Worm (Caenorhabditis elegans) whole organism, late embryonic: ENCODE results near the gene C15F1.8.
A peak's percentile ranks its signal among the peaks of the same experiment; 100 is the strongest.

Experiments used
- Y22D7AL.16 ChIP-seq: sonication (generic microtip); optimal IDR thresholded peaks from 2 replicates; lab custom pipeline; 2016; ENCODE audit warnings: missing genetic modification characterization, missing compliant biosample characterization
- ama-1 ChIP-seq: fragments of 150-350 bp; optimal IDR thresholded peaks from 2 replicates; lab custom pipeline; 2014
- ceh-14 ChIP-seq: sonication (generic microtip); optimal IDR thresholded peaks from 2 replicates; lab custom pipeline; 2016; ENCODE audit warnings: missing genotype, missing genetic modification characterization, missing compliant biosample characterization
- ceh-18 ChIP-seq: sonication (generic microtip); optimal IDR thresholded peaks from 2 replicates; lab custom pipeline; 2016; ENCODE audit warnings: missing genetic modification characterization, missing compliant biosample characterization
- ceh-19 ChIP-seq: fragments of 200-800 bp; sonication (Bioruptor generic); optimal IDR thresholded peaks from 2 replicates; lab custom pipeline; 2018; ENCODE audit warnings: mild to moderate bottlenecking, missing genetic modification characterization, missing compliant biosample characterization
- ceh-2 ChIP-seq: sonication (generic microtip); optimal IDR thresholded peaks from 2 replicates; lab custom pipeline; 2016; ENCODE audit warnings: missing genotype, missing genetic modification characterization, missing compliant biosample characterization
- ceh-22 ChIP-seq: sonication (generic microtip); optimal IDR thresholded peaks from 2 replicates; lab custom pipeline; 2017; ENCODE audit warnings: missing biosample characterization, missing genetic modification characterization
- ceh-30 ChIP-seq: fragments of 150-350 bp; optimal IDR thresholded peaks from 2 replicates; lab custom pipeline; 2014; ENCODE audit warnings: missing biosample characterization, missing genetic modification characterization
- ceh-31 ChIP-seq: sonication (generic microtip); optimal IDR thresholded peaks from 2 replicates; lab custom pipeline; 2016; ENCODE audit warnings: missing genetic modification characterization, missing compliant biosample characterization
- ceh-34 ChIP-seq: sonication (generic microtip); optimal IDR thresholded peaks from 2 replicates; lab custom pipeline; 2016; ENCODE audit warnings: mild to moderate bottlenecking, missing genetic modification characterization, missing compliant biosample characterization
- ceh-48 ChIP-seq: sonication (generic microtip); optimal IDR thresholded peaks from 2 replicates; lab custom pipeline; 2016; ENCODE audit warnings: missing genetic modification characterization, inconsistent platforms, missing compliant biosample characterization
- ceh-6 ChIP-seq: fragments of 200-800 bp; sonication (Bioruptor generic); optimal IDR thresholded peaks from 2 replicates; lab custom pipeline; 2018; ENCODE audit warnings: mild to moderate bottlenecking, missing genetic modification characterization, missing compliant biosample characterization
- dmd-4 ChIP-seq: sonication (generic microtip); optimal IDR thresholded peaks from 2 replicates; lab custom pipeline; 2016; ENCODE audit warnings: borderline replicate concordance, missing genetic modification characterization, missing compliant biosample characterization
- dve-1 ChIP-seq: sonication (generic microtip); optimal IDR thresholded peaks from 2 replicates; lab custom pipeline; 2017; ENCODE audit warnings: antibody characterized with exemption, mild to moderate bottlenecking, missing genetic modification characterization, missing compliant biosample characterization
- elt-2 ChIP-seq: sonication (generic microtip); optimal IDR thresholded peaks from 2 replicates; lab custom pipeline; 2016; ENCODE audit warnings: missing genetic modification reagents, missing genetic modification characterization, missing compliant biosample characterization
- elt-4 ChIP-seq: sonication (generic microtip); optimal IDR thresholded peaks from 2 replicates; lab custom pipeline; 2016; ENCODE audit warnings: missing genetic modification characterization, missing compliant biosample characterization
- ets-4 ChIP-seq: sonication (generic microtip); optimal IDR thresholded peaks from 2 replicates; lab custom pipeline; 2016; ENCODE audit warnings: missing genetic modification characterization, missing compliant biosample characterization
- eyg-1 ChIP-seq: sonication (generic microtip); optimal IDR thresholded peaks from 2 replicates; lab custom pipeline; 2016; ENCODE audit warnings: missing genotype, missing genetic modification characterization, missing compliant biosample characterization
- fax-1 ChIP-seq: sonication (generic microtip); optimal IDR thresholded peaks from 2 replicates; lab custom pipeline; 2016; ENCODE audit warnings: missing genotype, missing genetic modification characterization, missing compliant biosample characterization
- fkh-10 ChIP-seq: fragments of 150-350 bp; optimal IDR thresholded peaks from 2 replicates; lab custom pipeline; 2014; ENCODE audit warnings: missing biosample characterization, missing genetic modification reagents, missing genetic modification characterization
- fkh-6 ChIP-seq: sonication (generic microtip); optimal IDR thresholded peaks from 2 replicates; lab custom pipeline; 2016; ENCODE audit warnings: missing genetic modification characterization, missing compliant biosample characterization
- hlh-13 ChIP-seq: fragments of 200-800 bp; sonication (Bioruptor generic); optimal IDR thresholded peaks from 2 replicates; lab custom pipeline; 2018; ENCODE audit warnings: mild to moderate bottlenecking, missing genetic modification characterization, missing compliant biosample characterization
- madf-2 ChIP-seq: sonication (generic microtip); optimal IDR thresholded peaks from 2 replicates; lab custom pipeline; 2017; ENCODE audit warnings: missing genetic modification characterization, missing compliant biosample characterization
- nfya-1 ChIP-seq: sonication (generic microtip); optimal IDR thresholded peaks from 2 replicates; lab custom pipeline; 2017; ENCODE audit warnings: missing genetic modification characterization, mild to moderate bottlenecking, missing compliant biosample characterization, antibody characterized with exemption, moderate library complexity
- nhr-232 ChIP-seq: sonication (generic microtip); optimal IDR thresholded peaks from 2 replicates; lab custom pipeline; 2016; ENCODE audit warnings: missing genetic modification characterization, missing compliant biosample characterization
- npax-4 ChIP-seq: sonication (generic microtip); optimal IDR thresholded peaks from 2 replicates; lab custom pipeline; 2016; ENCODE audit warnings: missing genetic modification characterization, missing compliant biosample characterization
- odd-2 ChIP-seq: sonication (generic microtip); optimal IDR thresholded peaks from 2 replicates; lab custom pipeline; 2017; ENCODE audit warnings: antibody characterized with exemption, mild to moderate bottlenecking, missing genetic modification characterization, missing compliant biosample characterization
- pag-3 ChIP-seq: sonication (generic microtip); optimal IDR thresholded peaks from 2 replicates; lab custom pipeline; 2016; ENCODE audit warnings: missing compliant biosample characterization, missing genetic modification characterization, borderline replicate concordance
- pat-9 ChIP-seq: fragments of 200-800 bp; sonication (Bioruptor generic); optimal IDR thresholded peaks from 2 replicates; lab custom pipeline; 2018; ENCODE audit warnings: mild to moderate bottlenecking, missing genetic modification characterization, moderate library complexity, missing compliant biosample characterization
- pros-1 ChIP-seq: fragments of 150-350 bp; optimal IDR thresholded peaks from 2 replicates; lab custom pipeline; 2014; ENCODE audit warnings: missing biosample characterization, missing genetic modification reagents, missing genetic modification characterization
- ref-2 ChIP-seq: sonication (generic microtip); optimal IDR thresholded peaks from 2 replicates; lab custom pipeline; 2016; ENCODE audit warnings: missing genetic modification characterization, missing compliant biosample characterization
- sox-2 ChIP-seq: fragments of 200-800 bp; sonication (Bioruptor generic); IDR thresholded peaks from 2 replicates; pipeline ENCODE4 v1.3.6; 2022; ENCODE audit warnings: missing genetic modification reagents, missing genetic modification characterization, missing compliant biosample characterization
- syd-9 ChIP-seq: sonication (generic microtip); optimal IDR thresholded peaks from 2 replicates; lab custom pipeline; 2016; ENCODE audit warnings: mild to moderate bottlenecking, missing genetic modification characterization, moderate library complexity, missing compliant biosample characterization
- tbx-7 ChIP-seq: sonication (generic microtip); optimal IDR thresholded peaks from 2 replicates; lab custom pipeline; 2016; ENCODE audit warnings: missing genotype, missing genetic modification characterization, missing compliant biosample characterization
- ttx-3 ChIP-seq: sonication (generic microtip); optimal IDR thresholded peaks from 2 replicates; lab custom pipeline; 2016; ENCODE audit warnings: missing genetic modification reagents, missing genetic modification characterization, missing compliant biosample characterization
- unc-42 ChIP-seq: sonication (generic microtip); optimal IDR thresholded peaks from 2 replicates; lab custom pipeline; 2016; ENCODE audit warnings: missing genotype, missing genetic modification characterization, missing compliant biosample characterization
- unc-55 ChIP-seq: sonication (generic microtip); optimal IDR thresholded peaks from 2 replicates; lab custom pipeline; 2017; ENCODE audit warnings: missing biosample characterization, missing genetic modification reagents, missing genetic modification characterization

C15F1.8 gene

ce11 chrII:6943299-6944051 is 34.2 kb downstream of the C15F1.8 start (continued):
- TF ChIP-seq fax-1 (tag; lab: Kevin White, UChicago), result no peak
- no peak for TF ChIP-seq Y22D7AL.16 (tag; lab: Kevin White, UChicago)
- no peak for TF ChIP-seq dve-1 (tag; lab: Kevin White, UChicago)
- TF ChIP-seq pag-3 (tag; lab: Kevin White, UChicago), result no peak
- no peak for TF ChIP-seq ceh-18 (tag; lab: Kevin White, UChicago)
- TF ChIP-seq ceh-19 (GFP tag; lab: Kevin White, UChicago), result peak; percentile 37
- no peak for TF ChIP-seq tbx-7
- no peak for TF ChIP-seq fkh-10 (GFP tag; lab: Kevin White, UChicago)
- no peak for TF ChIP-seq hlh-13 (GFP tag; lab: Kevin White, UChicago)
- no peak for TF ChIP-seq ttx-3 (tag; lab: Kevin White, UChicago)
- no peak for TF ChIP-seq dmd-4
- no peak for TF ChIP-seq sox-2
- no peak for TF ChIP-seq ceh-48
- TF ChIP-seq ceh-14 (tag; lab: Kevin White, UChicago), result peak; percentile 59
- TF ChIP-seq odd-2 (tag; lab: Kevin White, UChicago), result no peak
- TF ChIP-seq ceh-34 (tag; lab: Kevin White, UChicago), result peak; percentile 56
- peak; percentile 52 for TF ChIP-seq syd-9
- peak; percentile 15 for TF ChIP-seq eyg-1
- no peak for TF ChIP-seq unc-55 (GFP tag; lab: Kevin White, UChicago)
- no peak for TF ChIP-seq ceh-22
- TF ChIP-seq madf-2 (tag; lab: Kevin White, UChicago), result no peak
- TF ChIP-seq ceh-6, result no peak
- no peak for TF ChIP-seq elt-4 (tag; lab: Kevin White, UChicago)
- TF ChIP-seq pros-1 (tag; lab: Kevin White, UChicago), result no peak
- peak; percentile 42 for TF ChIP-seq fkh-6 (tag; lab: Kevin White, UChicago)
- no peak for TF ChIP-seq ets-4 (tag; lab: Kevin White, UChicago)
- peak; percentile 20 for TF ChIP-seq nhr-232 (tag; lab: Kevin White, UChicago)
- TF ChIP-seq npax-4 (tag; lab: Kevin White, UChicago), result no peak

DNA sequence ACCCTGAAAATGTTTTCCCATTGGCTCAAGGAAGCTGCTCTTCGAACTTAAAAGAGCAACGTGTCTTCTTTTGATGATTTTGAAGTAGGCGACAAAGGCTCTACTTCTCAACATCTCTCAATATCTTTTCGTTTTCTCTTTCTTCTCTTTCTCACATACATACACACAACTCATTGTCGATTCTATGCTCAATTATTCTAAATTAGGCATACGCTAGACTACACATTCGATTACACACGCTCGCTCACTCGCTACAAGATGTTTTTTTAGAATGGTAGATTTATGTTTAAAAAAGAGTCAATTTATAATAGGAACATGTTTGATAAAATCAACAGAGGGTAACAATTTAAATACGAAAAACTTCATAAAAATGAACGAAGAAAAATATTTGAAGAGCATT is 36.1 kb downstream of the C15F1.8 start:
- TF ChIP-seq ceh-31 (tag; lab: Kevin White, UChicago), result peak; percentile 59
- no peak for TF ChIP-seq ama-1 (lab: Kevin White, UChicago)

ce11 chrII:6940726-6941230 is 36.9 kb downstream of the C15F1.8 start:
- TF ChIP-seq unc-42 (tag; lab: Kevin White, UChicago) (peak; percentile 67), elt-2 (tag; lab: Kevin White, UChicago) (no peak), ceh-2 (no peak), nfya-1 (tag; lab: Kevin White, UChicago) (peak; percentile 1), ceh-34 (tag; lab: Kevin White, UChicago) (no peak), pat-9 (tag; lab: Kevin White, UChicago) (no peak)

DNA sequence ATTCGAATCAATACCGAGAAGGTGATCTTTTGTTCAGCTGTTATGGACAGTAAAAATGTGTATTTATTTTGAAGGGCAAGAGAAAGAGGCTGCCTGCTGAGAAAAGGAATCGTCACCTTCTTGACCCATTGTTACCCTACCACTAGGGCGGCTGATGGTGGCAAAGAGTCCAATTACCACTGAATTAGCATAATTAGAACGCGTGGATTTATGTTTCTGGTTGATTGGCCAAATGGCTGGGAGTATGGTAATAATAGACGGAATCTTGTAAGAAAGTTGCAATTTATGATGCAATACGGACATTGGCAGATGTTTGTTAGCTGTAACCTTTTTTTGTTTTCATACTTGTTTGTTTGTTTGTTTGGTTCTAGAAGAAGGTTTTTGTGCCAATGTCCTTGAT is 37.8 kb downstream of the C15F1.8 start:
- TF ChIP-seq ceh-30 (tag; lab: Kevin White, UChicago) (no peak), sox-2 (peak; percentile 63; the same call in 1 of the 2 replicates), ceh-6 (no peak), ceh-31 (tag; lab: Kevin White, UChicago) (peak; percentile 71), ceh-34 (tag; lab: Kevin White, UChicago) (peak; percentile 14), ref-2 (tag; lab: Kevin White, UChicago) (peak; percentile 41), dmd-4 (no peak), unc-42 (tag; lab: Kevin White, UChicago) (peak; percentile 9), fkh-6 (tag; lab: Kevin White, UChicago) (no peak)
